Fruit fly (Drosophila melanogaster) whole organism, embryonic: Measurements from ENCODE around the gene CG32276.

ENCODE experiments used
- Adf1 ChIP-seq: fragments of 200-800 bp; sonication (Bioruptor generic); IDR thresholded peaks from 2 replicates; pipeline ENCODE4 v1.3.6; 2022; ENCODE audit warnings: missing biosample characterization, missing genetic modification characterization
- Asciz ChIP-seq: fragments of 200-800 bp; sonication (Bioruptor generic); optimal IDR thresholded peaks from 2 replicates; lab custom pipeline; 2017; ENCODE audit warnings: missing biosample characterization, mild to moderate bottlenecking, missing genetic modification characterization, missing genetic modification reagents
- Atf6 ChIP-seq: fragments of 200-800 bp; sonication (Bioruptor generic); IDR thresholded peaks from 2 replicates; pipeline ENCODE4 v1.3.6; 2022; ENCODE audit warnings: missing biosample characterization, missing genetic modification characterization
- Bdp1 ChIP-seq: fragments of 200-800 bp; sonication (Bioruptor generic); optimal IDR thresholded peaks from 3 replicates; lab custom pipeline; 2016; ENCODE audit warnings: missing biosample characterization, missing genetic modification characterization
- BtbVII ChIP-seq: fragments of 200-800 bp; sonication (Bioruptor generic); optimal IDR thresholded peaks from 3 replicates; lab custom pipeline; 2017; ENCODE audit warnings: missing biosample characterization, mild to moderate bottlenecking, missing genetic modification characterization
- CG10431 ChIP-seq: fragments of 200-800 bp; sonication (Bioruptor generic); optimal IDR thresholded peaks from 3 replicates; lab custom pipeline; 2018; ENCODE audit warnings: missing biosample characterization, mild to moderate bottlenecking, missing genetic modification characterization
- CG12769 ChIP-seq: fragments of 200-800 bp; sonication (Bioruptor generic); optimal IDR thresholded peaks from 2 replicates; lab custom pipeline; 2019; ENCODE audit warnings: missing biosample characterization, mild to moderate bottlenecking, missing genetic modification characterization, moderate library complexity
- CG15269 ChIP-seq: fragments of 200-800 bp; sonication (Bioruptor generic); optimal IDR thresholded peaks from 2 replicates; lab custom pipeline; 2018; ENCODE audit warnings: missing biosample characterization, mild to moderate bottlenecking, missing genetic modification characterization, moderate library complexity
- CG16863 ChIP-seq: fragments of 200-800 bp; sonication (Bioruptor generic); optimal IDR thresholded peaks from 3 replicates; lab custom pipeline; 2016; ENCODE audit warnings: missing biosample characterization, missing genetic modification characterization
- CG1792 ChIP-seq: fragments of 200-800 bp; sonication (Bioruptor generic); optimal IDR thresholded peaks from 2 replicates; lab custom pipeline; 2016; ENCODE audit warnings: missing biosample characterization, missing genetic modification characterization
- CG1832 ChIP-seq: fragments of 200-800 bp; sonication (Bioruptor generic); optimal IDR thresholded peaks from 2 replicates; lab custom pipeline; 2017; ENCODE audit warnings: missing biosample characterization, mild to moderate bottlenecking, missing genetic modification characterization, inconsistent platforms
- CG2678 ChIP-seq: fragments of 200-800 bp; sonication (Bioruptor generic); optimal IDR thresholded peaks from 3 replicates; lab custom pipeline; 2019; ENCODE audit warnings: missing biosample characterization, mild to moderate bottlenecking, missing genetic modification characterization, moderate library complexity
- CG2875 ChIP-seq: fragments of 200-800 bp; sonication (Bioruptor generic); optimal IDR thresholded peaks from 2 replicates; lab custom pipeline; 2017; ENCODE audit warnings: missing biosample characterization, mild to moderate bottlenecking, missing genetic modification characterization, missing genetic modification reagents
- CG31224 ChIP-seq: fragments of 200-800 bp; sonication (Bioruptor generic); IDR thresholded peaks from 2 replicates; pipeline ENCODE4 v1.3.6; 2022; ENCODE audit warnings: missing biosample characterization, missing genetic modification characterization
- CG33213 ChIP-seq: fragments of 200-800 bp; sonication (Bioruptor generic); optimal IDR thresholded peaks from 3 replicates; lab custom pipeline; 2016; ENCODE audit warnings: missing biosample characterization, missing genetic modification characterization
- CG33557 ChIP-seq: fragments of 200-800 bp; sonication (Bioruptor generic); optimal IDR thresholded peaks from 2 replicates; lab custom pipeline; 2019; ENCODE audit warnings: missing biosample characterization, mild to moderate bottlenecking, missing genetic modification characterization, moderate library complexity
- CG7963 ChIP-seq: fragments of 200-800 bp; sonication (Bioruptor generic); IDR thresholded peaks from 3 replicates; pipeline ENCODE4 v1.3.6; 2022; ENCODE audit warnings: missing biosample characterization, missing genetic modification characterization; ENCODE audit not compliant: partially characterized antibody
- CG8359 ChIP-seq: fragments of 200-800 bp; sonication (Bioruptor generic); optimal IDR thresholded peaks from 2 replicates; lab custom pipeline; 2017; ENCODE audit warnings: missing biosample characterization, mild to moderate bottlenecking, missing genetic modification characterization, borderline replicate concordance
- CG8765 ChIP-seq: fragments of 200-800 bp; sonication (Bioruptor generic); IDR thresholded peaks from 2 replicates; pipeline ENCODE4 v1.3.6; 2022; ENCODE audit warnings: missing biosample characterization, missing genetic modification characterization
- CHES-1-like ChIP-seq: fragments of 200-800 bp; sonication (Bioruptor generic); optimal IDR thresholded peaks from 2 replicates; lab custom pipeline; 2016; ENCODE audit warnings: missing biosample characterization, missing genetic modification characterization
- CrebB ChIP-seq: fragments of 200-800 bp; sonication (Bioruptor generic); optimal IDR thresholded peaks from 3 replicates; lab custom pipeline; 2018; ENCODE audit warnings: missing biosample characterization, mild to moderate bottlenecking, missing genetic modification characterization
- Drgx ChIP-seq: fragments of 200-800 bp; sonication (Bioruptor generic); IDR thresholded peaks from 2 replicates; pipeline ENCODE4 v1.3.6; 2022; ENCODE audit warnings: missing biosample characterization, missing genetic modification characterization
- Ets97D ChIP-seq: fragments of 200-800 bp; sonication (Bioruptor generic); optimal IDR thresholded peaks from 3 replicates; lab custom pipeline; 2016; ENCODE audit warnings: missing biosample characterization, missing genetic modification characterization
- Hand ChIP-seq: fragments of 200-800 bp; sonication (Bioruptor generic); optimal IDR thresholded peaks from 2 replicates; lab custom pipeline; 2017; ENCODE audit warnings: mild to moderate bottlenecking, missing biosample characterization, missing genetic modification reagents, missing genetic modification characterization
- Lhr ChIP-seq: fragments of 200-800 bp; sonication (Bioruptor generic); optimal IDR thresholded peaks from 3 replicates; lab custom pipeline; 2017; ENCODE audit warnings: mild to moderate bottlenecking, missing biosample characterization, missing genetic modification reagents, missing genetic modification characterization
- NK7.1 ChIP-seq: fragments of 200-800 bp; sonication (Bioruptor generic); optimal IDR thresholded peaks from 3 replicates; lab custom pipeline; 2016; ENCODE audit warnings: missing biosample characterization, missing genetic modification characterization
- Nf-YB ChIP-seq: fragments of 200-800 bp; sonication (Bioruptor generic); optimal IDR thresholded peaks from 3 replicates; lab custom pipeline; 2019; ENCODE audit warnings: missing biosample characterization, mild to moderate bottlenecking, missing genetic modification characterization, moderate library complexity
- Pdp1 ChIP-seq, 2 experiments: fragments of 200-800 bp; sonication (Bioruptor generic); optimal IDR thresholded peaks; 3 replicates each; lab custom pipeline; 2016; ENCODE audit warnings: missing biosample characterization in 2 of 2, missing genetic modification characterization in 2 of 2, mild to moderate bottlenecking in 1 of 2, moderate library complexity in 1 of 2
- Rfx ChIP-seq: fragments of 200-800 bp; sonication (Bioruptor generic); IDR thresholded peaks from 2 replicates; pipeline ENCODE4 v1.3.6; 2022; ENCODE audit warnings: missing biosample characterization, missing genetic modification characterization
- ash1 ChIP-seq: fragments of 200-800 bp; sonication (Bioruptor generic); optimal IDR thresholded peaks from 2 replicates; lab custom pipeline; 2018; ENCODE audit warnings: missing biosample characterization, mild to moderate bottlenecking, missing genetic modification characterization
- cwo ChIP-seq: fragments of 200-800 bp; sonication (Bioruptor generic); optimal IDR thresholded peaks from 3 replicates; lab custom pipeline; 2017; ENCODE audit warnings: missing biosample characterization, missing genetic modification characterization, mild to moderate bottlenecking, moderate library complexity, missing genetic modification reagents
- esg ChIP-seq: fragments of 200-800 bp; sonication (Bioruptor generic); conservative IDR thresholded peaks from 2 replicates; pipeline ENCODE4 v1.3.6; 2022; ENCODE audit warnings: missing biosample characterization, missing genetic modification characterization
- gcm ChIP-seq: fragments of 200-800 bp; sonication (Bioruptor generic); optimal IDR thresholded peaks from 2 replicates; lab custom pipeline; 2019; ENCODE audit warnings: missing biosample characterization, mild to moderate bottlenecking, missing genetic modification characterization, moderate library complexity
- grau ChIP-seq: fragments of 200-800 bp; optimal IDR thresholded peaks from 3 replicates; lab custom pipeline; 2019; ENCODE audit warnings: missing biosample characterization, mild to moderate bottlenecking, missing genetic modification characterization, moderate library complexity
- ind ChIP-seq: fragments of 200-800 bp; sonication (Bioruptor generic); optimal IDR thresholded peaks from 3 replicates; lab custom pipeline; 2016; ENCODE audit warnings: missing biosample characterization, missing genetic modification characterization
- insv ChIP-seq, 2 experiments: fragments of 200-800 bp; sonication (Bioruptor generic); optimal IDR thresholded peaks; 3 replicates each; lab custom pipeline; 2016 to 2018; ENCODE audit warnings: missing biosample characterization in 2 of 2, missing genetic modification characterization in 2 of 2
- kni ChIP-seq: fragments of 200-800 bp; sonication (Bioruptor generic); optimal IDR thresholded peaks from 3 replicates; lab custom pipeline; 2017; ENCODE audit warnings: mild to moderate bottlenecking, missing biosample characterization, missing genetic modification reagents, missing genetic modification characterization
- lola ChIP-seq, 3 experiments: fragments of >200 bp in 2 of 3; fragments of 200-800 bp in 1 of 3; sonication (Bioruptor generic) in 1 of 3; optimal IDR thresholded peaks; 2 replicates each; lab custom pipeline; 2017 to 2019; ENCODE audit warnings: missing biosample characterization in 3 of 3, missing genetic modification characterization in 3 of 3, mild to moderate bottlenecking in 1 of 3, moderate library complexity in 1 of 3
- oc ChIP-seq: fragments of 200-800 bp; sonication (Bioruptor generic); optimal IDR thresholded peaks from 2 replicates; lab custom pipeline; 2018; ENCODE audit warnings: missing biosample characterization, mild to moderate bottlenecking, missing genetic modification characterization, moderate library complexity
- odd ChIP-seq: fragments of 200-800 bp; sonication (Bioruptor generic); optimal IDR thresholded peaks from 2 replicates; lab custom pipeline; 2017; ENCODE audit warnings: missing biosample characterization, mild to moderate bottlenecking, missing genetic modification characterization
- onecut ChIP-seq: fragments of 200-800 bp; sonication (Bioruptor generic); IDR thresholded peaks from 2 replicates; pipeline ENCODE4 v1.3.6; 2022; ENCODE audit warnings: missing biosample characterization, missing genetic modification characterization
- p53 ChIP-seq: fragments of 200-800 bp; sonication (Bioruptor generic); optimal IDR thresholded peaks from 2 replicates; lab custom pipeline; 2016; ENCODE audit warnings: missing biosample characterization, missing genetic modification characterization
- pb ChIP-seq: fragments of 200-800 bp; sonication (Bioruptor generic); optimal IDR thresholded peaks from 3 replicates; lab custom pipeline; 2016; ENCODE audit warnings: missing biosample characterization, missing genetic modification characterization
- prd ChIP-seq, 3 experiments: fragments of >200 bp in 2 of 3; fragments of 200-800 bp in 1 of 3; sonication (Bioruptor generic) in 1 of 3; optimal IDR thresholded peaks in 2 of 3; IDR thresholded peaks in 1 of 3; 2 replicates in 2 of 3; 3 replicates in 1 of 3; pipeline versions ENCODE4 v1.3.6 to Lab custom; 2017 to 2022; ENCODE audit warnings: missing biosample characterization in 1 of 3, missing genetic modification characterization in 1 of 3
- sob ChIP-seq: fragments of 200-800 bp; sonication (Bioruptor generic); IDR thresholded peaks from 2 replicates; pipeline ENCODE4 v1.3.6; 2022; ENCODE audit warnings: missing biosample characterization, missing genetic modification characterization
- sug ChIP-seq: fragments of 200-800 bp; optimal IDR thresholded peaks from 2 replicates; lab custom pipeline; 2019; ENCODE audit warnings: missing biosample characterization, mild to moderate bottlenecking, missing genetic modification characterization, moderate library complexity
- tll ChIP-seq, 2 experiments: fragments of 200-800 bp in 1 of 2; fragments of >200 bp in 1 of 2; sonication (Bioruptor generic) in 1 of 2; optimal IDR thresholded peaks; 2 replicates each; lab custom pipeline; 2017 to 2019; ENCODE audit warnings: missing biosample characterization in 2 of 2, missing genetic modification characterization in 2 of 2, mild to moderate bottlenecking in 1 of 2, moderate library complexity in 1 of 2
- vfl ChIP-seq: fragments of 200-800 bp; sonication (Bioruptor generic); optimal IDR thresholded peaks from 2 replicates; lab custom pipeline; 2016; ENCODE audit warnings: missing biosample characterization, missing genetic modification characterization

CG32276 gene

dm6 chr3L:3239785-3240596 lies 41.1 kb upstream of the CG32276 start (continued):
- no peak for TF ChIP-seq gcm (GFP tag; lab: Kevin White, UChicago)
- TF ChIP-seq odd (GFP tag; lab: Kevin White, UChicago): peak; percentile 35
- no peak for TF ChIP-seq p53 (GFP tag; lab: Kevin White, UChicago)
- TF ChIP-seq CG7963: no peak
- no peak for TF ChIP-seq CG31224 (GFP tag; lab: Robert Waterston, UW)
- no peak for TF ChIP-seq Bdp1 (GFP tag; lab: Kevin White, UChicago)
- TF ChIP-seq vfl (GFP tag; lab: Kevin White, UChicago): no peak
- no peak for TF ChIP-seq CG8765 (GFP tag; lab: Robert Waterston, UW)
- no peak for TF ChIP-seq pb (GFP tag; lab: Kevin White, UChicago)
- TF ChIP-seq Lhr (GFP tag; lab: Kevin White, UChicago): no peak
- TF ChIP-seq Nf-YB (GFP tag; lab: Kevin White, UChicago): no peak
- TF ChIP-seq NK7.1 (GFP tag; lab: Kevin White, UChicago): no peak
- TF ChIP-seq CG1792 (GFP tag; lab: Kevin White, UChicago): no peak
- TF ChIP-seq CG33213: no peak
- TF ChIP-seq prd (optimal IDR thresholded peaks at IDR 0.05; lab: Kevin White, UChicago): no peak
- TF ChIP-seq prd (GFP tag; IDR thresholded peaks at IDR 0.05; lab: Robert Waterston, UW): no peak
- no peak for TF ChIP-seq onecut
- no peak for TF ChIP-seq ind
- TF ChIP-seq CG8359 (GFP tag; lab: Kevin White, UChicago): no peak
- peak in 1 of 2 experiments; percentile 18 for TF ChIP-seq Pdp1 (GFP tag; optimal IDR thresholded peaks at IDR 0.05; lab: Kevin White, UChicago)
- TF ChIP-seq BtbVII: no peak
- TF ChIP-seq CG2678 (tag; lab: Kevin White, UChicago): peak; percentile 10
- no peak for TF ChIP-seq CHES-1-like (GFP tag; lab: Kevin White, UChicago)
- TF ChIP-seq sob (GFP tag; lab: Robert Waterston, UW): no peak
- TF ChIP-seq grau (tag; lab: Kevin White, UChicago): peak; percentile 24
- TF ChIP-seq insv (GFP tag; optimal IDR thresholded peaks at IDR 0.05; lab: Kevin White, UChicago): no peak
- no peak for TF ChIP-seq Atf6 (GFP tag; lab: Robert Waterston, UW)
- TF ChIP-seq CG15269: peak; percentile 22
- no peak for TF ChIP-seq CG2875
- no peak for TF ChIP-seq kni
- no peak for TF ChIP-seq CG16863
- TF ChIP-seq CG33557 (GFP tag; lab: Kevin White, UChicago): no peak
- no peak for TF ChIP-seq Ets97D (GFP tag; lab: Kevin White, UChicago)
- no peak for TF ChIP-seq esg
- no peak for TF ChIP-seq lola (GFP tag; optimal IDR thresholded peaks at IDR 0.05; lab: Kevin White, UChicago)
- TF ChIP-seq sug (tag; lab: Kevin White, UChicago): peak; percentile 29
- TF ChIP-seq Asciz (GFP tag; lab: Kevin White, UChicago): peak; percentile 34
- no peak for TF ChIP-seq Rfx
- no peak for TF ChIP-seq CrebB (tag; lab: Kevin White, UChicago)
- TF ChIP-seq ash1 (GFP tag; lab: Kevin White, UChicago): no peak
- TF ChIP-seq CG10431: peak; percentile 40
- peak; percentile 20 for TF ChIP-seq CG12769 (tag; lab: Kevin White, UChicago)
- no peak for TF ChIP-seq Adf1 (GFP tag; lab: Robert Waterston, UW)
- no peak for TF ChIP-seq cwo (GFP tag; lab: Kevin White, UChicago)
- TF ChIP-seq Drgx (GFP tag; lab: Robert Waterston, UW): no peak
- no peak for TF ChIP-seq Hand (GFP tag; lab: Kevin White, UChicago)
- no peak for TF ChIP-seq oc
- TF ChIP-seq CG1832 (GFP tag; lab: Kevin White, UChicago): no peak
- TF ChIP-seq tll (GFP tag; optimal IDR thresholded peaks at IDR 0.05; lab: Kevin White, UChicago): no peak
